Fruit fly (Drosophila melanogaster) whole organism, prepupa: ENCODE results near the gene Mnt.

Source experiments
- Blimp-1 ChIP-seq: fragments of 200-800 bp; sonication (Bioruptor generic); optimal IDR thresholded peaks from 3 replicates; lab custom pipeline; 2017; ENCODE audit warnings: missing biosample characterization, missing genetic modification characterization, mild to moderate bottlenecking, moderate library complexity, missing genetic modification reagents
- CG10631 ChIP-seq: fragments of 200-800 bp; sonication (Bioruptor generic); optimal IDR thresholded peaks from 2 replicates; lab custom pipeline; 2016; ENCODE audit warnings: missing biosample characterization, missing genetic modification characterization
- CG10669 ChIP-seq: fragments of 200-800 bp; sonication (Bioruptor generic); optimal IDR thresholded peaks from 3 replicates; lab custom pipeline; 2018; ENCODE audit warnings: missing biosample characterization, mild to moderate bottlenecking, missing genetic modification characterization, moderate library complexity
- CG11762 ChIP-seq: fragments of 200-800 bp; sonication (Bioruptor generic); optimal IDR thresholded peaks from 3 replicates; lab custom pipeline; 2016; ENCODE audit warnings: missing biosample characterization, missing genetic modification characterization; ENCODE audit not compliant: insufficient read depth
- CG11902 ChIP-seq: fragments of 200-800 bp; sonication (Bioruptor generic); optimal IDR thresholded peaks from 3 replicates; lab custom pipeline; 2016; ENCODE audit warnings: missing biosample characterization, missing genetic modification characterization
- CG1621 ChIP-seq: fragments of 200-800 bp; sonication (Bioruptor generic); optimal IDR thresholded peaks from 3 replicates; lab custom pipeline; 2018; ENCODE audit warnings: missing biosample characterization, mild to moderate bottlenecking, missing genetic modification characterization
- CG16779 ChIP-seq: fragments of 200-800 bp; sonication (Bioruptor generic); optimal IDR thresholded peaks from 3 replicates; lab custom pipeline; 2017; ENCODE audit warnings: missing biosample characterization, mild to moderate bottlenecking, missing genetic modification characterization
- CG31627 ChIP-seq: fragments of 200-800 bp; sonication (Bioruptor generic); optimal IDR thresholded peaks from 3 replicates; lab custom pipeline; 2016; ENCODE audit warnings: missing biosample characterization, missing genetic modification characterization
- CG34406 ChIP-seq: fragments of 200-800 bp; sonication (Bioruptor generic); optimal IDR thresholded peaks from 3 replicates; lab custom pipeline; 2016; ENCODE audit warnings: missing biosample characterization, missing genetic modification characterization
- CG3919 ChIP-seq: fragments of 200-800 bp; sonication (Bioruptor generic); optimal IDR thresholded peaks from 3 replicates; lab custom pipeline; 2016; ENCODE audit warnings: missing biosample characterization, missing genetic modification characterization
- CG4318 ChIP-seq: fragments of 200-800 bp; sonication (Bioruptor generic); optimal IDR thresholded peaks from 3 replicates; lab custom pipeline; 2017; ENCODE audit warnings: missing biosample characterization, mild to moderate bottlenecking, missing genetic modification characterization
- CG6163 ChIP-seq: fragments of 200-800 bp; sonication (Bioruptor generic); IDR thresholded peaks from 3 replicates; pipeline ENCODE4 v1.3.6; 2022; ENCODE audit warnings: missing biosample characterization, missing genetic modification characterization
- CG6792 ChIP-seq: fragments of 200-800 bp; sonication (Bioruptor generic); optimal IDR thresholded peaks from 3 replicates; lab custom pipeline; 2016; ENCODE audit warnings: missing biosample characterization, missing genetic modification characterization
- CG6808 ChIP-seq: fragments of 200-800 bp; sonication (Bioruptor generic); optimal IDR thresholded peaks from 3 replicates; lab custom pipeline; 2017; ENCODE audit warnings: missing biosample characterization, missing genetic modification characterization, mild to moderate bottlenecking, moderate library complexity, missing genetic modification reagents
- CG6854 ChIP-seq: fragments of 200-800 bp; sonication (Bioruptor generic); optimal IDR thresholded peaks from 2 replicates; lab custom pipeline; 2017; ENCODE audit warnings: missing biosample characterization, mild to moderate bottlenecking, missing genetic modification characterization
- CG7368 ChIP-seq: fragments of 200-800 bp; sonication (Bioruptor generic); optimal IDR thresholded peaks from 3 replicates; lab custom pipeline; 2016; ENCODE audit warnings: missing biosample characterization, missing genetic modification characterization
- CG8119 ChIP-seq: fragments of 200-800 bp; sonication (Bioruptor generic); IDR thresholded peaks from 3 replicates; pipeline ENCODE4 v1.3.6; 2022; ENCODE audit warnings: missing biosample characterization, missing genetic modification characterization
- Eip93F ChIP-seq: fragments of 200-800 bp; sonication (Bioruptor generic); optimal IDR thresholded peaks from 2 replicates; lab custom pipeline; 2016; ENCODE audit warnings: missing biosample characterization, mild to moderate bottlenecking, missing genetic modification characterization
- Gug ChIP-seq: fragments of 200-800 bp; sonication (Bioruptor generic); IDR thresholded peaks from 2 replicates; pipeline ENCODE4 v1.3.6; 2022; ENCODE audit warnings: missing biosample characterization, missing genetic modification characterization
- Hr38 ChIP-seq: sonication (Bioruptor generic); optimal IDR thresholded peaks from 2 replicates; lab custom pipeline; 2016; ENCODE audit warnings: missing biosample characterization, missing genetic modification characterization
- Hr39 ChIP-seq: fragments of 200-800 bp; sonication (Bioruptor generic); optimal IDR thresholded peaks from 2 replicates; lab custom pipeline; 2016; ENCODE audit warnings: missing biosample characterization, missing genetic modification characterization
- Lpt ChIP-seq: fragments of 200-800 bp; sonication (Bioruptor generic); optimal IDR thresholded peaks from 3 replicates; lab custom pipeline; 2016; ENCODE audit warnings: missing biosample characterization, missing genetic modification characterization
- Met ChIP-seq: fragments of 200-800 bp; sonication (Bioruptor generic); optimal IDR thresholded peaks from 3 replicates; lab custom pipeline; 2016; ENCODE audit warnings: missing biosample characterization, missing genetic modification characterization
- OdsH ChIP-seq: fragments of 200-800 bp; sonication (Bioruptor generic); optimal IDR thresholded peaks from 3 replicates; lab custom pipeline; 2016; ENCODE audit warnings: missing biosample characterization, missing genetic modification characterization
- Sox102F ChIP-seq: fragments of 200-800 bp; sonication (Bioruptor generic); optimal IDR thresholded peaks from 2 replicates; lab custom pipeline; 2016; ENCODE audit warnings: missing biosample characterization, mild to moderate bottlenecking, missing genetic modification characterization
- Sox15 ChIP-seq: fragments of 200-800 bp; sonication (Bioruptor generic); optimal IDR thresholded peaks from 3 replicates; lab custom pipeline; 2016; ENCODE audit warnings: missing biosample characterization, missing genetic modification characterization
- achi ChIP-seq: fragments of 200-800 bp; sonication (Bioruptor generic); optimal IDR thresholded peaks from 3 replicates; lab custom pipeline; 2016; ENCODE audit warnings: missing biosample characterization, missing genetic modification characterization
- acj6 ChIP-seq: fragments of 200-800 bp; sonication (Bioruptor generic); optimal IDR thresholded peaks from 3 replicates; lab custom pipeline; 2016; ENCODE audit warnings: missing biosample characterization, missing genetic modification characterization
- cyc ChIP-seq: fragments of 200-800 bp; sonication (Bioruptor generic); optimal IDR thresholded peaks from 3 replicates; lab custom pipeline; 2016; ENCODE audit warnings: missing biosample characterization, missing genetic modification characterization
- dac ChIP-seq: fragments of 200-800 bp; sonication (Bioruptor generic); optimal IDR thresholded peaks from 2 replicates; lab custom pipeline; 2017; ENCODE audit warnings: missing biosample characterization, mild to moderate bottlenecking, missing genetic modification characterization
- dsx ChIP-seq: fragments of 200-800 bp; optimal IDR thresholded peaks from 3 replicates; lab custom pipeline; 2019; ENCODE audit warnings: missing biosample characterization, mild to moderate bottlenecking, missing genetic modification characterization, moderate library complexity; ENCODE audit not compliant: poor library complexity, severe bottlenecking
- eg ChIP-seq: fragments of 200-800 bp; sonication (Bioruptor generic); IDR thresholded peaks from 3 replicates; pipeline ENCODE4 v1.3.6; 2022; ENCODE audit warnings: missing biosample characterization, missing genetic modification characterization
- esn ChIP-seq: fragments of 200-800 bp; sonication (Bioruptor generic); optimal IDR thresholded peaks from 2 replicates; lab custom pipeline; 2016; ENCODE audit warnings: missing biosample characterization, mild to moderate bottlenecking, missing genetic modification characterization, moderate library complexity
- fd59A ChIP-seq: fragments of 200-800 bp; sonication (Bioruptor generic); optimal IDR thresholded peaks from 2 replicates; lab custom pipeline; 2017; ENCODE audit warnings: missing biosample characterization, mild to moderate bottlenecking, missing genetic modification characterization, missing genetic modification reagents
- fd85E ChIP-seq: fragments of 200-800 bp; sonication (Bioruptor generic); optimal IDR thresholded peaks from 3 replicates; lab custom pipeline; 2016; ENCODE audit warnings: missing biosample characterization, missing genetic modification characterization
- fkh ChIP-seq: fragments of 200-800 bp; sonication (Bioruptor generic); optimal IDR thresholded peaks from 3 replicates; lab custom pipeline; 2017; ENCODE audit warnings: missing biosample characterization, mild to moderate bottlenecking, missing genetic modification characterization, moderate library complexity
- lz ChIP-seq: fragments of 200-800 bp; sonication (Bioruptor generic); optimal IDR thresholded peaks from 3 replicates; lab custom pipeline; 2016; ENCODE audit warnings: missing biosample characterization, missing genetic modification characterization
- net ChIP-seq: fragments of 200-800 bp; sonication (Bioruptor generic); optimal IDR thresholded peaks from 3 replicates; lab custom pipeline; 2016; ENCODE audit warnings: missing biosample characterization, missing genetic modification characterization
- pdm3 ChIP-seq: fragments of 200-800 bp; sonication (Bioruptor generic); optimal IDR thresholded peaks from 3 replicates; lab custom pipeline; 2016; ENCODE audit warnings: missing biosample characterization, missing genetic modification characterization
- salr ChIP-seq, 2 experiments: fragments of 200-800 bp; sonication (Bioruptor generic); optimal IDR thresholded peaks; 3 replicates each; lab custom pipeline; 2016 to 2018; ENCODE audit warnings: missing biosample characterization in 2 of 2, missing genetic modification characterization in 2 of 2, mild to moderate bottlenecking in 1 of 2
- spab ChIP-seq: fragments of 200-800 bp; sonication (Bioruptor generic); optimal IDR thresholded peaks from 2 replicates; lab custom pipeline; 2017; ENCODE audit warnings: missing biosample characterization, mild to moderate bottlenecking, missing genetic modification characterization, missing genetic modification reagents
- svp ChIP-seq: fragments of 200-800 bp; sonication (Bioruptor generic); peaks from one replicate; lab custom pipeline; 2016; ENCODE audit warnings: missing biosample characterization, missing genetic modification characterization
- topi ChIP-seq: fragments of 200-800 bp; sonication (Bioruptor generic); optimal IDR thresholded peaks from 3 replicates; lab custom pipeline; 2016; ENCODE audit warnings: missing biosample characterization, missing genetic modification characterization
- vri ChIP-seq: fragments of 200-800 bp; sonication (Bioruptor generic); optimal IDR thresholded peaks from 3 replicates; lab custom pipeline; 2016; ENCODE audit warnings: missing biosample characterization, mild to moderate bottlenecking, missing genetic modification characterization

The Mnt gene

dm6 chrX:3691623-3692553 lies 20.3 kb downstream of the Mnt start (continued):
- peak; percentile 9 for TF ChIP-seq fd85E
- TF ChIP-seq salr (GFP tag; optimal IDR thresholded peaks at IDR 0.05; lab: Kevin White, UChicago), result peak; percentile 76 to 78
- TF ChIP-seq spab (GFP tag; lab: Kevin White, UChicago), result peak; percentile 73
- TF ChIP-seq CG11762 (GFP tag; lab: Kevin White, UChicago), result peak; percentile 75
- peak; percentile 79 for TF ChIP-seq Met (GFP tag; lab: Kevin White, UChicago)
- TF ChIP-seq Eip93F (GFP tag; lab: Kevin White, UChicago), result no peak
- peak; percentile 92 for TF ChIP-seq CG6163 (GFP tag; lab: Robert Waterston, UW)
- peak; percentile 90 for TF ChIP-seq CG8119 (GFP tag; lab: Robert Waterston, UW)
- TF ChIP-seq fkh (GFP tag; lab: Kevin White, UChicago), result peak; percentile 44
- TF ChIP-seq net, result peak; percentile 88
- peak; percentile 86 for TF ChIP-seq CG10631
- TF ChIP-seq topi (GFP tag; lab: Kevin White, UChicago), result peak; percentile 80
- TF ChIP-seq svp (GFP tag; lab: Kevin White, UChicago), result peak; percentile 80
- peak; percentile 86 for TF ChIP-seq CG3919 (GFP tag; lab: Kevin White, UChicago)
- peak; percentile 56 for TF ChIP-seq vri (GFP tag; lab: Kevin White, UChicago)
- TF ChIP-seq cyc, result peak; percentile 82
- peak; percentile 79 for TF ChIP-seq CG31627 (GFP tag; lab: Kevin White, UChicago)
- peak; percentile 80 for TF ChIP-seq CG6808 (GFP tag; lab: Kevin White, UChicago)
- TF ChIP-seq CG7368 (GFP tag; lab: Kevin White, UChicago), result peak; percentile 76
- no peak for TF ChIP-seq Hr38 (GFP tag; lab: Kevin White, UChicago)
- peak; percentile 68 for TF ChIP-seq CG16779 (tag; lab: Kevin White, UChicago)
- TF ChIP-seq CG6854 (GFP tag; lab: Kevin White, UChicago), result peak; percentile 45

dm6 chrX:3693989-3694769 lies 22.6 kb downstream of the Mnt start:
- peak; percentile 64 for TF ChIP-seq CG10669 (GFP tag; lab: Kevin White, UChicago)
- TF ChIP-seq CG34406 (GFP tag; lab: Kevin White, UChicago), result peak; percentile 42
- TF ChIP-seq Sox15, result peak; percentile 34
- TF ChIP-seq spab (GFP tag; lab: Kevin White, UChicago), result peak; percentile 58
- peak; percentile 12 for TF ChIP-seq Blimp-1 (GFP tag; lab: Kevin White, UChicago)
- TF ChIP-seq CG11902, result peak; percentile 15
- TF ChIP-seq CG6163 (GFP tag; lab: Robert Waterston, UW), result no peak
- TF ChIP-seq pdm3 (GFP tag; lab: Kevin White, UChicago), result peak; percentile 77
- TF ChIP-seq lz (GFP tag; lab: Kevin White, UChicago), result peak; percentile 75
- peak; percentile 81 for TF ChIP-seq CG10631
- no peak for TF ChIP-seq CG6854 (GFP tag; lab: Kevin White, UChicago)
- peak; percentile 69 for TF ChIP-seq Sox102F (GFP tag; lab: Kevin White, UChicago)
- TF ChIP-seq achi (GFP tag; lab: Kevin White, UChicago), result peak; percentile 75
- peak; percentile 58; the same call in 1 of the 3 replicates for TF ChIP-seq eg (GFP tag; lab: Robert Waterston, UW)
- TF ChIP-seq CG31627 (GFP tag; lab: Kevin White, UChicago), result peak; percentile 71
- peak; percentile 58 for TF ChIP-seq CG11762 (GFP tag; lab: Kevin White, UChicago)
- TF ChIP-seq svp (GFP tag; lab: Kevin White, UChicago), result peak; percentile 93
- TF ChIP-seq OdsH (GFP tag; lab: Kevin White, UChicago), result peak; percentile 79
- peak; percentile 76 for TF ChIP-seq CG4318 (GFP tag; lab: Kevin White, UChicago)
- no peak for TF ChIP-seq Gug
- TF ChIP-seq CG6792 (GFP tag; lab: Kevin White, UChicago), result peak; percentile 71
- TF ChIP-seq Lpt (GFP tag; lab: Kevin White, UChicago), result peak; percentile 49
- TF ChIP-seq dac (GFP tag; lab: Kevin White, UChicago), result peak; percentile 70
- TF ChIP-seq dsx, result no peak
- TF ChIP-seq CG1621 (tag; lab: Kevin White, UChicago), result no peak
- peak; percentile 45 for TF ChIP-seq CG7368 (GFP tag; lab: Kevin White, UChicago)
- TF ChIP-seq fd59A (GFP tag; lab: Kevin White, UChicago), result peak; percentile 76
- peak; percentile 59 for TF ChIP-seq CG8119 (GFP tag; lab: Robert Waterston, UW)
- peak; percentile 83 for TF ChIP-seq esn
- TF ChIP-seq Hr39, result peak; percentile 74
- TF ChIP-seq acj6 (GFP tag; lab: Kevin White, UChicago), result peak; percentile 71
- peak; percentile 82 for TF ChIP-seq Met (GFP tag; lab: Kevin White, UChicago)
